Worm (Caenorhabditis elegans): ENCODE measurements around the gene srw-60.

Gene srw-60

DNA sequence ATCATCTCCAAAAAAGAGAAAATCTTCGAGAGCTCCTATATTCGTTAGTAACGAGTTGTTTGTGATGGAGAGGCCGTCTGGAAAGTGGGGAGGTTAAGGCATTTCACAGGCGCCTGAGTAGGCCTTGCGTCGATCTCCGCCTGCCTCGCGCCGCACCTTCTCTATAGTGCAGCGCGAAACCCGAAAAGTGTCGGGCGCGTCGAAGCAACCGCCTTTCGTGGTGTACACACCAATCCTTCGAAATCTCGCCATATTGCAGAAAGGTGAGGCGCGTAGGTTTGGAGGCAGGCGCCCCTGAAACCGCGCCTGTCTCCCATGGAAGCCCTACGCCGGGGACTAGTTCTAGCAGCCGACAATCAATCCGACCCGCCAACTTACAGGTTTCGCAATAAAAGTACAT lies 28.6 kb upstream of the srw-60 start:
- no peak for TF ChIP-seq lin-35 (GFP tag; optimal IDR thresholded peaks at IDR 0.05)
- no peak for TF ChIP-seq efl-1 (optimal IDR thresholded peaks at IDR 0.05)
- peak in 1 of 2 experiments; percentile 25 for TF ChIP-seq efl-1 (GFP tag; optimal IDR thresholded peaks at IDR 0.05 in 1 of 2)

DNA sequence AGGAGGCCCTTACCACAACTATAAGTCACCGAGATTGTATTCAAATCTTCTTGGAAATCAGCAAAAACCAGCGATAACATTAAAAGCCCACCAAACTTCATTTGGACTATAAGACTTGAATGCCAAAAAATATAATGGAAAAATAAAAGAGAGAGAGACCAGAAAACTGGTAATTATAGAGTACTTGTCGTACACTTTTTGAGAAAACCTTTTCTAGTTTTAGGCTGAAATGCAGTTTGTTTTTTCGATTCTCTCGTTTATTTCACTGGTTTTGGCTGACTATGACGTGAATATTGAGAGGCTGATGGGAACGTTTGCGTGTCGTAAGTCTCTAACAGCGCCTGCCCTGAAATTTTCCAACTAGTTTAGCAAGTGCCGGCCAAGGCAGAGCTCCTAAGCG lies 27.9 kb upstream of the srw-60 start, which contains the start of the genes irld-64 and irld-63:
irld-64 (minus strand) TSS at position 101 of the 400 bp plus-strand sequence.
irld-63 (plus strand) TSS at position 230 of the 400 bp plus-strand sequence.
- TF ChIP-seq unc-130 (tag; optimal IDR thresholded peaks at IDR 0.05), result no peak
- TF ChIP-seq Y116A8C.19 (tag; optimal IDR thresholded peaks at IDR 0.05; ENCODE audit: borderline replicate concordance), result no peak
- no peak for TF ChIP-seq aly-2 (tag; optimal IDR thresholded peaks at IDR 0.05)
- TF ChIP-seq hpl-2 (GFP tag; optimal IDR thresholded peaks at IDR 0.05), result no peak
- no peak for TF ChIP-seq lin-13 (GFP tag; optimal IDR thresholded peaks at IDR 0.05)
- no peak for TF ChIP-seq C34B4.2 (tag; optimal IDR thresholded peaks at IDR 0.05)
- no peak for TF ChIP-seq unc-98 (GFP tag; IDR thresholded peaks at IDR 0.05)
- TF ChIP-seq tlp-1 (tag; optimal IDR thresholded peaks at IDR 0.05), result no peak
- TF ChIP-seq sox-4 (tag; optimal IDR thresholded peaks at IDR 0.05), result no peak
- no peak for TF ChIP-seq efl-1 (optimal IDR thresholded peaks at IDR 0.05)
- TF ChIP-seq efl-1 (GFP tag; optimal IDR thresholded peaks at IDR 0.05 in 1 of 2), result no peak
- TF ChIP-seq ceh-8 (GFP tag; optimal IDR thresholded peaks at IDR 0.05), result no peak
- TF ChIP-seq ceh-88 (GFP tag; IDR thresholded peaks at IDR 0.05), result no peak

DNA sequence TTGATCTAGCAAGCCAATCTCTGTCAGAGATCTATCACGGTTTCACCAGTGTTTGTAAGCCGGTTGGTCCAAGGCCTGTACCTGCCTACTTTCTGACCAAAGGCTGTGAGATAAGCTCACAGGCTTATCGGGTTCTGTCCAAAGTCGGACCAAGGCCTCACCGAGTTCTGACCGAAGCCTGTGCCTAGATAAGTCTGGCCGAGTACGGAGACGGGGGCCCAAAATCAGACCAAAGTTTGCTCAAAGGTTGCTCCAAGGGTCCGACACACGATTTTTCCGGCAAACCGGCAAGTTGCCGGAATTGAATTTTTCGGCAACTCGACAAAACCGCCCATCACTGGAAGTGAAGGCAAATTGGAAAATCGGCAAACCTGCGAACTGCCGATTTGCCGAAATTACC lies 26.8 kb upstream of the srw-60 start:
- no peak for TF ChIP-seq C04F5.9 (tag; optimal IDR thresholded peaks at IDR 0.05)
- no peak for TF ChIP-seq efl-1 (optimal IDR thresholded peaks at IDR 0.05)
- TF ChIP-seq efl-1 (GFP tag; optimal IDR thresholded peaks at IDR 0.05 in 1 of 2), result peak in 1 of 2 experiments; percentile 65
- TF ChIP-seq elt-2 (tag; optimal IDR thresholded peaks at IDR 0.05), result no peak
- no peak for TF ChIP-seq nhr-47 (tag; optimal IDR thresholded peaks at IDR 0.05)
- TF ChIP-seq lin-35 (GFP tag; optimal IDR thresholded peaks at IDR 0.05), result no peak
- no peak for TF ChIP-seq aly-2 (tag; optimal IDR thresholded peaks at IDR 0.05)
- no peak for TF ChIP-seq mep-1 (tag; optimal IDR thresholded peaks at IDR 0.05)
- no peak for TF ChIP-seq ztf-4 (tag; optimal IDR thresholded peaks at IDR 0.05)
- TF ChIP-seq xbp-1 (tag; optimal IDR thresholded peaks at IDR 0.05), result no peak

DNA sequence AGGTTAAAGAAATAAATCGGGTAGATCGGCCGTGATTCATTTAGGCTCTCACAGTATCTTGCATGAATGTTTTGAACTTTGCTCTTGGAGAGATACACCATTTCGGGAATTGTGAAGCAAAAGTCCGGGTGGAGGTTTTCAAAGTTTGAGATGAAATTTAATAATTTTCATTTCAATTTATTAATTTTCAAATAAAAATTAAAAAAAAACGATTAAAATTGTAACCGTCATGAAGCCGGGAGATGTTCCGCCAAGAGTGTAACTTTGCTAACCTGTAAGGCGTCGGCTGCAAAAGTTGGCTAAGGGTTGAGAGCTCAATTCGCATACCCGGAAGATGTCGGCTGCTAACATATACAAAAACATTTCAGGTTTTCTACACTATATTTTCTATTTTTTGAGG lies 24.1 kb upstream of the srw-60 start, which contains the start of gene irld-67:
irld-67 (minus strand) TSS at position 101 of the 400 bp plus-strand sequence.
- TF ChIP-seq egl-13 (tag; optimal IDR thresholded peaks at IDR 0.05), result no peak
- no peak for TF ChIP-seq skn-1 (tag; optimal IDR thresholded peaks at IDR 0.05)
- no peak for TF ChIP-seq ets-5 (GFP tag; IDR thresholded peaks at IDR 0.05)
- TF ChIP-seq efl-3 (GFP tag; optimal IDR thresholded peaks at IDR 0.05), result no peak
- no peak for TF ChIP-seq isw-1 (GFP tag; IDR thresholded peaks at IDR 0.05)
- no peak for TF ChIP-seq lin-14 (GFP tag; optimal IDR thresholded peaks at IDR 0.05)
- no peak for TF ChIP-seq nhr-237 (tag; optimal IDR thresholded peaks at IDR 0.05)
- no peak for TF ChIP-seq lin-15B (tag; optimal IDR thresholded peaks at IDR 0.05)
- no peak for TF ChIP-seq zip-4 (GFP tag; optimal IDR thresholded peaks at IDR 0.05)
- TF ChIP-seq tbx-2 (tag; optimal IDR thresholded peaks at IDR 0.05), result no peak
- TF ChIP-seq nhr-85 (tag), result no peak
- no peak for TF ChIP-seq dsc-1 (tag; optimal IDR thresholded peaks at IDR 0.05)

DNA sequence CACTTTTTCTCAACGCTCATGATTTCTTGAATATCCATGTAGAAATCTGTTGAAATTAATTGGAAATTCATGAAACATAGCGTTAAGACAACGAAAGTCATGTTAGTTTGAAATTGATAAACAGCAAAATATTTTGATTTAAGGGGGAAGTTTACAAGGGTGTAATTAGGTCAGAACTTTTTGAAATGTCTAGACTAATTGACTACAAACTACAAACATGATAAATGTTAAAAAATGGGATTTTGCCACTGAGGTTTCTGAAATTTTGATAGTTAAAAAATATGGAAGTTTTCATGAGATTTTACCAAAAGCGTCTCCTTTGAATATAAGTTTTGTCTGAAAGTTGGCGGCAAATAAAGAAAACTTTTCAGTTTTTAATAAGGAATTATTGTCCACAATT lies 20.6 kb upstream of the srw-60 start, which contains the start of gene irld-65:
irld-65 (minus strand) TSS at position 101 of the 400 bp plus-strand sequence.
- TF ChIP-seq mab-9 (GFP tag; IDR thresholded peaks at IDR 0.05), result no peak
- TF ChIP-seq egl-13 (tag; optimal IDR thresholded peaks at IDR 0.05), result no peak
- no peak for TF ChIP-seq nhr-237 (tag; optimal IDR thresholded peaks at IDR 0.05)
- no peak for TF ChIP-seq elt-3 (tag; optimal IDR thresholded peaks at IDR 0.05)
- TF ChIP-seq sptf-1 (tag; optimal IDR thresholded peaks at IDR 0.05), result no peak
- no peak for TF ChIP-seq ces-1 (GFP tag; optimal IDR thresholded peaks at IDR 0.05)
- TF ChIP-seq zip-4 (GFP tag; optimal IDR thresholded peaks at IDR 0.05), result no peak
- TF ChIP-seq efl-3 (GFP tag; optimal IDR thresholded peaks at IDR 0.05), result no peak
- TF ChIP-seq fos-1 (tag; optimal IDR thresholded peaks at IDR 0.05), result no peak
- TF ChIP-seq nhr-19 (GFP tag; conservative IDR thresholded peaks at IDR 0.05), result no peak
- TF ChIP-seq unc-30 (tag; optimal IDR thresholded peaks at IDR 0.05), result no peak
- TF ChIP-seq pax-3 (tag; optimal IDR thresholded peaks at IDR 0.05), result no peak
- no peak for TF ChIP-seq tlp-1 (tag; optimal IDR thresholded peaks at IDR 0.05)
- TF ChIP-seq nhr-12 (tag; optimal IDR thresholded peaks at IDR 0.05), result no peak
- no peak for TF ChIP-seq efl-1 (optimal IDR thresholded peaks at IDR 0.05)
- no peak for TF ChIP-seq efl-1 (GFP tag; optimal IDR thresholded peaks at IDR 0.05 in 1 of 2)
- no peak for TF ChIP-seq aha-1 (tag; optimal IDR thresholded peaks at IDR 0.05)
- no peak for TF ChIP-seq mdl-1 (tag; optimal IDR thresholded peaks at IDR 0.05)
- TF ChIP-seq Y116A8C.19 (tag; optimal IDR thresholded peaks at IDR 0.05; ENCODE audit: borderline replicate concordance), result no peak
